Worm (Caenorhabditis elegans): ENCODE results near the gene srh-167.

The srh-167 gene

ce11 chrV:16350775-16351378 lies 17.4 kb downstream of the srh-167 start:
- peak; percentile 63 for TF ChIP-seq C34F6.9 (tag; optimal IDR thresholded peaks at IDR 0.05)
- TF ChIP-seq lsy-2 (tag; optimal IDR thresholded peaks at IDR 0.05): peak in 1 of 2 experiments; percentile 50
- TF ChIP-seq crh-2 (tag; optimal IDR thresholded peaks at IDR 0.05): peak; percentile 29
- peak; percentile 78 for TF ChIP-seq unc-55 (GFP tag; optimal IDR thresholded peaks at IDR 0.05)
- TF ChIP-seq sma-9 (GFP tag; optimal IDR thresholded peaks at IDR 0.05): peak; percentile 60
- TF ChIP-seq sma-9 (tag; optimal IDR thresholded peaks at IDR 0.05): no peak
- peak; percentile 71 for TF ChIP-seq F13H6.1 (tag; optimal IDR thresholded peaks at IDR 0.05)
- TF ChIP-seq lin-13 (GFP tag; optimal IDR thresholded peaks at IDR 0.05): peak; percentile 20
- peak; percentile 19 for TF ChIP-seq Y55F3AM.14 (GFP tag; optimal IDR thresholded peaks at IDR 0.05)
- no peak for TF ChIP-seq unc-39 (tag; optimal IDR thresholded peaks at IDR 0.05)
- peak in 1 of 2 experiments; percentile 43 for TF ChIP-seq mdl-1 (tag; optimal IDR thresholded peaks at IDR 0.05)
- TF ChIP-seq nhr-129 (tag; optimal IDR thresholded peaks at IDR 0.05): peak; percentile 72
- peak; percentile 11 for TF ChIP-seq snpc-4 (tag; optimal IDR thresholded peaks at IDR 0.05)
- TF ChIP-seq nhr-25 (tag; optimal IDR thresholded peaks at IDR 0.05): no peak
- TF ChIP-seq lin-11 (tag; optimal IDR thresholded peaks at IDR 0.05): peak; percentile 29
- TF ChIP-seq dmd-4 (tag; optimal IDR thresholded peaks at IDR 0.05): no peak
- peak; percentile 41 for TF ChIP-seq gmeb-1 (tag; optimal IDR thresholded peaks at IDR 0.05)
- TF ChIP-seq fos-1 (tag; optimal IDR thresholded peaks at IDR 0.05): peak; percentile 52
- no peak for TF ChIP-seq mab-5 (tag; optimal IDR thresholded peaks at IDR 0.05)

- TF ChIP-seq unc-39 (tag; optimal IDR thresholded peaks at IDR 0.05) (no peak), ceh-16 (tag; optimal IDR thresholded peaks at IDR 0.05) (no peak), snpc-4 (tag; optimal IDR thresholded peaks at IDR 0.05) (peak; percentile 88), elt-1 (tag; optimal IDR thresholded peaks at IDR 0.05) (no peak)
Observed at ce11 chrV:16351757-16352156, 18.2 kb downstream of the srh-167 start.

DNA sequence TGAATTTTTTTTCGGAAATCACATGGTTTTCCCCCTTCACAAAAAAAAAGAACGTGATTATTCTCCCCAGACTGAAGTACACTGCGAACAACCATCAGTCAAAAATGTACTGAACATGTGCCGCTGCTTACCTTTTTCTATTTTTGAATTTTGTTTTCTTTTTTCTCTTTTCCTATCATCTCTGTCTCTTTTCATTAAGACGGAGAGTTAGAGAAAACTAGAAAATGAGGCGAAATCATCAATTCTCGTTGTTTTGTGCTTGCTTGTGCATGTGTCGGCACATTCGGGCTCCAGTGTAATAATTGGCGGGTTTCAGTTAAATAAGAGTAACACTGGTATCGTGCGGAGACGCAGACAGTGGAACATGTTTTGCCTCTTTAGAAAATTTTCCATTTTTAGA lies 18.8 kb downstream of the srh-167 start:
- peak; percentile 56 for TF ChIP-seq F13H6.1 (tag; optimal IDR thresholded peaks at IDR 0.05)
- TF ChIP-seq sma-9 (GFP tag; optimal IDR thresholded peaks at IDR 0.05): peak; percentile 70
- no peak for TF ChIP-seq sma-9 (tag; optimal IDR thresholded peaks at IDR 0.05)
- peak in 1 of 2 experiments; percentile 64 for TF ChIP-seq mdl-1 (tag; optimal IDR thresholded peaks at IDR 0.05)
- TF ChIP-seq skn-1 (tag; optimal IDR thresholded peaks at IDR 0.05): peak; percentile 34
- peak in 1 of 2 experiments; percentile 55 for TF ChIP-seq lsy-2 (tag; optimal IDR thresholded peaks at IDR 0.05)
- TF ChIP-seq C34F6.9 (tag; optimal IDR thresholded peaks at IDR 0.05): peak; percentile 59
- TF ChIP-seq nhr-129 (tag; optimal IDR thresholded peaks at IDR 0.05): peak; percentile 68
- TF ChIP-seq snpc-4 (tag; optimal IDR thresholded peaks at IDR 0.05): peak; percentile 57
- TF ChIP-seq aly-2 (tag; optimal IDR thresholded peaks at IDR 0.05): no peak
- TF ChIP-seq nhr-11 (tag; optimal IDR thresholded peaks at IDR 0.05): no peak
- peak; percentile 2 for TF ChIP-seq gmeb-1 (tag; optimal IDR thresholded peaks at IDR 0.05)
- no peak for TF ChIP-seq nhr-23 (tag; optimal IDR thresholded peaks at IDR 0.05)
- TF ChIP-seq unc-55 (GFP tag; optimal IDR thresholded peaks at IDR 0.05): peak; percentile 45

DNA sequence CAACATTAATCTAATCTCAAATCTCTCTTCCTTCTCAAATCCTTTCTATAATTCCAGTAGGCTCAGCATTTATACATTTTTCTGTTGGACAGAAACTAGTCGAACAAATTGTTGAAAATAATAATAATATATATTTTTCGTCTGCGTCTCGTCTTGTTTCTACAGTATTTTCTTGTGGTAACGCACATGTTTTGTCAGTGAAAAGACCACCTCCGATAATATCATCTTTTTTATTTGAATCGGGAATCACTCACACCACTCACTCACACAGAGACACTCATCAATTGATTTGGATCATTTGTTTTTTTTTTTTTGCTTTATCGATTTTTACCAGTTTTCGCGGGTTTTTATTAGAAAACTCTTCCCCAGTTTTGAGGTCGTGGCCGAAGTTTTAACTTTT lies 21.2 kb downstream of the srh-167 start:
- TF ChIP-seq egl-27 (tag; optimal IDR thresholded peaks at IDR 0.05) (no peak), nhr-129 (tag; optimal IDR thresholded peaks at IDR 0.05) (peak; percentile 3)

- peak; percentile 80 for TF ChIP-seq zag-1 (tag; optimal IDR thresholded peaks at IDR 0.05)
- no peak for TF ChIP-seq nhr-11 (tag; optimal IDR thresholded peaks at IDR 0.05)
- TF ChIP-seq nhr-6 (tag; optimal IDR thresholded peaks at IDR 0.05): peak; percentile 74
- peak; percentile 92 for TF ChIP-seq sma-9 (GFP tag; optimal IDR thresholded peaks at IDR 0.05)
- no peak for TF ChIP-seq sma-9 (tag; optimal IDR thresholded peaks at IDR 0.05)
- TF ChIP-seq mab-5 (tag; optimal IDR thresholded peaks at IDR 0.05): peak; percentile 1
- TF ChIP-seq Y55F3AM.14 (GFP tag; optimal IDR thresholded peaks at IDR 0.05): peak; percentile 89
- no peak for TF ChIP-seq ztf-11 (tag; optimal IDR thresholded peaks at IDR 0.05)
- TF ChIP-seq nhr-21 (tag; optimal IDR thresholded peaks at IDR 0.05): peak; percentile 89
- TF ChIP-seq sma-3 (GFP tag; optimal IDR thresholded peaks at IDR 0.05): peak; percentile 87
- TF ChIP-seq peb-1 (tag; optimal IDR thresholded peaks at IDR 0.05): no peak
- TF ChIP-seq gmeb-1 (tag; optimal IDR thresholded peaks at IDR 0.05): peak; percentile 76
- peak; percentile 80 for TF ChIP-seq egl-27 (tag; optimal IDR thresholded peaks at IDR 0.05)
- peak; percentile 94 for TF ChIP-seq nhr-129 (tag; optimal IDR thresholded peaks at IDR 0.05)
- TF ChIP-seq nhr-10 (tag; optimal IDR thresholded peaks at IDR 0.05): no peak
- TF ChIP-seq ZK546.5 (tag; optimal IDR thresholded peaks at IDR 0.05): peak; percentile 30
- TF ChIP-seq unc-55 (GFP tag; optimal IDR thresholded peaks at IDR 0.05): peak; percentile 78
- peak; percentile 54 for TF ChIP-seq ama-1 (optimal IDR thresholded peaks at IDR 0.05)
- peak; percentile 95 for TF ChIP-seq C34F6.9 (tag; optimal IDR thresholded peaks at IDR 0.05)
- peak; percentile 92 for TF ChIP-seq lin-11 (tag; optimal IDR thresholded peaks at IDR 0.05)
- TF ChIP-seq mdl-1 (tag; optimal IDR thresholded peaks at IDR 0.05): peak; percentile 85 to 87
- no peak for TF ChIP-seq nhr-23 (tag; optimal IDR thresholded peaks at IDR 0.05)
- peak; percentile 93 for TF ChIP-seq crh-2 (tag; optimal IDR thresholded peaks at IDR 0.05)
- peak; percentile 87 for TF ChIP-seq fos-1 (tag; optimal IDR thresholded peaks at IDR 0.05)
- TF ChIP-seq F13H6.1 (tag; optimal IDR thresholded peaks at IDR 0.05): peak; percentile 93
- peak; percentile 80 for TF ChIP-seq snpc-4 (tag; optimal IDR thresholded peaks at IDR 0.05)
- TF ChIP-seq nhr-25 (tag; optimal IDR thresholded peaks at IDR 0.05): peak; percentile 81
- TF ChIP-seq lsy-2 (tag; optimal IDR thresholded peaks at IDR 0.05): peak; percentile 57 to 88
- TF ChIP-seq ceh-16 (tag; optimal IDR thresholded peaks at IDR 0.05): peak; percentile 67
- peak; percentile 79 for TF ChIP-seq lin-13 (GFP tag; optimal IDR thresholded peaks at IDR 0.05)
- no peak for TF ChIP-seq unc-62 (GFP tag; optimal IDR thresholded peaks at IDR 0.05)
- peak; percentile 79 for TF ChIP-seq blmp-1 (tag; optimal IDR thresholded peaks at IDR 0.05; ENCODE audit: insufficient read depth)
- TF ChIP-seq ztf-4 (tag; optimal IDR thresholded peaks at IDR 0.05): peak; percentile 57
- TF ChIP-seq lin-39 (tag; optimal IDR thresholded peaks at IDR 0.05): no peak
- no peak for TF ChIP-seq elt-1 (tag; optimal IDR thresholded peaks at IDR 0.05)
Observed at ce11 chrV:16355941-16356340, 22.4 kb downstream of the srh-167 start.

All from whole organism, L2 larva.